Fruit fly (Drosophila melanogaster) whole organism, adult: Measurements from ENCODE around the gene Doc2.

Source experiments
- CG14711 ChIP-seq: fragments of 200-800 bp; sonication (Bioruptor generic); optimal IDR thresholded peaks from 2 replicates; lab custom pipeline; 2018; ENCODE audit warnings: missing biosample characterization, mild to moderate bottlenecking, missing genetic modification characterization, moderate library complexity
- CG33017 ChIP-seq: fragments of 200-800 bp; sonication (Bioruptor generic); optimal IDR thresholded peaks from 2 replicates; lab custom pipeline; 2018; ENCODE audit warnings: missing biosample characterization, mild to moderate bottlenecking, missing genetic modification characterization, moderate library complexity
- Clk ChIP-seq: fragments of 200-800 bp; sonication (Bioruptor generic); optimal IDR thresholded peaks from 2 replicates; lab custom pipeline; 2017; ENCODE audit warnings: missing biosample characterization, missing genetic modification characterization
- pad ChIP-seq: fragments of 200-800 bp; sonication (Bioruptor generic); optimal IDR thresholded peaks from 3 replicates; lab custom pipeline; 2017; ENCODE audit warnings: missing biosample characterization, missing genetic modification characterization, mild to moderate bottlenecking, moderate library complexity, missing genetic modification reagents
- tj ChIP-seq: fragments of 200-800 bp; sonication (Bioruptor generic); optimal IDR thresholded peaks from 3 replicates; lab custom pipeline; 2017; ENCODE audit warnings: missing biosample characterization, mild to moderate bottlenecking, missing genetic modification characterization, moderate library complexity

- TF ChIP-seq pad (GFP tag; lab: Kevin White, UChicago), result no peak
- TF ChIP-seq CG33017, result no peak
- no peak for TF ChIP-seq CG14711 (tag; lab: Kevin White, UChicago)
- TF ChIP-seq Clk, result no peak
- TF ChIP-seq tj, result no peak
Measured at dm6 chr3L:9029183-9029789, 10.2 kb upstream of the Doc2 start.
